Fruit fly (Drosophila melanogaster) whole organism, embryonic: ENCODE measurements around the gene Atg2.

Experiments
- Abd-B ChIP-seq: fragments of 200-800 bp; sonication (Bioruptor generic); optimal IDR thresholded peaks from 2 replicates; lab custom pipeline; 2018; ENCODE audit warnings: missing biosample characterization, mild to moderate bottlenecking, missing genetic modification characterization, moderate library complexity
- Aef1 ChIP-seq: fragments of 200-800 bp; sonication (Bioruptor generic); IDR thresholded peaks from 3 replicates; pipeline ENCODE4 v1.3.6; 2022; ENCODE audit warnings: missing biosample characterization, missing genetic modification characterization
- B-H1 ChIP-seq: fragments of 200-800 bp; sonication (Bioruptor generic); IDR thresholded peaks from 3 replicates; pipeline ENCODE4 v1.3.6; 2022; ENCODE audit warnings: missing biosample characterization, missing genetic modification characterization
- CG10209 ChIP-seq: fragments of 200-800 bp; sonication (Bioruptor generic); optimal IDR thresholded peaks from 3 replicates; lab custom pipeline; 2017; ENCODE audit warnings: missing biosample characterization, mild to moderate bottlenecking, missing genetic modification characterization, missing genetic modification reagents
- CG10267 ChIP-seq: fragments of 200-800 bp; sonication (Bioruptor generic); optimal IDR thresholded peaks from 2 replicates; lab custom pipeline; 2018; ENCODE audit warnings: missing biosample characterization, mild to moderate bottlenecking, missing genetic modification characterization, moderate library complexity
- CG10366 ChIP-seq: fragments of 200-800 bp; sonication (Bioruptor generic); IDR thresholded peaks from 2 replicates; pipeline ENCODE4 v1.3.6; 2022; ENCODE audit warnings: missing biosample characterization, missing genetic modification characterization
- CG10565 ChIP-seq: fragments of 200-800 bp; sonication (Bioruptor generic); optimal IDR thresholded peaks from 3 replicates; lab custom pipeline; 2016; ENCODE audit warnings: missing biosample characterization, mild to moderate bottlenecking, missing genetic modification characterization
- CG11695 ChIP-seq: fragments of 200-800 bp; sonication (Bioruptor generic); IDR thresholded peaks from 3 replicates; pipeline ENCODE4 v1.3.6; 2022; ENCODE audit warnings: missing biosample characterization, missing genetic modification characterization
- CG13775 ChIP-seq: fragments of 200-800 bp; sonication (Bioruptor generic); optimal IDR thresholded peaks from 3 replicates; lab custom pipeline; 2017; ENCODE audit warnings: missing biosample characterization, mild to moderate bottlenecking, missing genetic modification characterization
- CG13894 ChIP-seq: fragments of 200-800 bp; sonication (Bioruptor generic); optimal IDR thresholded peaks from 3 replicates; lab custom pipeline; 2018; ENCODE audit warnings: missing biosample characterization, mild to moderate bottlenecking, missing genetic modification characterization, moderate library complexity
- CG14014 ChIP-seq: fragments of 200-800 bp; sonication (Bioruptor generic); IDR thresholded peaks from 2 replicates; pipeline ENCODE4 v1.3.6; 2022; ENCODE audit warnings: missing biosample characterization, missing genetic modification characterization
- CG1529 ChIP-seq: fragments of 200-800 bp; sonication (Bioruptor generic); optimal IDR thresholded peaks from 3 replicates; lab custom pipeline; 2018; ENCODE audit warnings: missing biosample characterization, missing genetic modification characterization
- CG17385 ChIP-seq: fragments of 200-800 bp; sonication (Bioruptor generic); optimal IDR thresholded peaks from 3 replicates; lab custom pipeline; 2018; ENCODE audit warnings: missing biosample characterization, mild to moderate bottlenecking, missing genetic modification characterization
- CG2120 ChIP-seq: fragments of 200-800 bp; sonication (Bioruptor generic); optimal IDR thresholded peaks from 3 replicates; lab custom pipeline; 2016; ENCODE audit warnings: missing biosample characterization, missing genetic modification characterization
- CG31224 ChIP-seq: fragments of 200-800 bp; sonication (Bioruptor generic); IDR thresholded peaks from 2 replicates; pipeline ENCODE4 v1.3.6; 2022; ENCODE audit warnings: missing biosample characterization, missing genetic modification characterization
- CG32532 ChIP-seq: fragments of 200-800 bp; sonication (Bioruptor generic); IDR thresholded peaks from 2 replicates; pipeline ENCODE4 v1.3.6; 2022; ENCODE audit warnings: missing biosample characterization, missing genetic modification characterization
- CG33213 ChIP-seq: fragments of 200-800 bp; sonication (Bioruptor generic); optimal IDR thresholded peaks from 3 replicates; lab custom pipeline; 2016; ENCODE audit warnings: missing biosample characterization, missing genetic modification characterization
- CG4282 ChIP-seq: fragments of 200-800 bp; sonication (Bioruptor generic); optimal IDR thresholded peaks from 2 replicates; lab custom pipeline; 2016; ENCODE audit warnings: missing biosample characterization, missing genetic modification characterization
- CG4617 ChIP-seq: fragments of 200-800 bp; sonication (Bioruptor generic); optimal IDR thresholded peaks from 3 replicates; lab custom pipeline; 2016; ENCODE audit warnings: missing biosample characterization, missing genetic modification characterization, borderline replicate concordance
- CG6813 ChIP-seq: fragments of 200-800 bp; sonication (Bioruptor generic); optimal IDR thresholded peaks from 2 replicates; lab custom pipeline; 2017; ENCODE audit warnings: missing biosample characterization, missing genetic modification characterization, mild to moderate bottlenecking, moderate library complexity, missing genetic modification reagents
- CG7372 ChIP-seq: fragments of 200-800 bp; sonication (Bioruptor generic); IDR thresholded peaks from 2 replicates; pipeline ENCODE4 v1.3.6; 2022; ENCODE audit warnings: missing biosample characterization, missing genetic modification characterization
- CG8359 ChIP-seq: fragments of 200-800 bp; sonication (Bioruptor generic); optimal IDR thresholded peaks from 2 replicates; lab custom pipeline; 2017; ENCODE audit warnings: missing biosample characterization, mild to moderate bottlenecking, missing genetic modification characterization, borderline replicate concordance
- CG9817 ChIP-seq: fragments of 200-800 bp; sonication (Bioruptor generic); optimal IDR thresholded peaks from 2 replicates; lab custom pipeline; 2018; ENCODE audit warnings: missing biosample characterization, mild to moderate bottlenecking, missing genetic modification characterization, moderate library complexity
- E2f2 ChIP-seq: fragments of 200-800 bp; sonication (Bioruptor generic); IDR thresholded peaks from 2 replicates; pipeline ENCODE4 v1.3.6; 2022; ENCODE audit warnings: missing biosample characterization, missing genetic modification characterization
- Elba2 ChIP-seq: fragments of 200-800 bp; sonication (Bioruptor generic); optimal IDR thresholded peaks from 3 replicates; lab custom pipeline; 2016; ENCODE audit warnings: missing biosample characterization, missing genetic modification characterization
- Fer2 ChIP-seq: fragments of 200-800 bp; sonication (Bioruptor generic); optimal IDR thresholded peaks from 2 replicates; lab custom pipeline; 2018; ENCODE audit warnings: missing biosample characterization, mild to moderate bottlenecking, missing genetic modification characterization, moderate library complexity
- GATAe ChIP-seq: fragments of 200-800 bp; sonication (Bioruptor generic); conservative IDR thresholded peaks from 2 replicates; pipeline ENCODE4 v1.3.6; 2022; ENCODE audit warnings: missing biosample characterization, missing genetic modification characterization
- HLH4C ChIP-seq: fragments of 200-800 bp; sonication (Bioruptor generic); IDR thresholded peaks from 3 replicates; pipeline ENCODE4 v1.3.6; 2022; ENCODE audit warnings: missing biosample characterization, missing genetic modification characterization; ENCODE audit not compliant: partially characterized antibody
- Lpt ChIP-seq: fragments of >200 bp; optimal IDR thresholded peaks from 2 replicates; lab custom pipeline; 2018; ENCODE audit warnings: missing biosample characterization, missing genetic modification characterization
- NK7.1 ChIP-seq: fragments of 200-800 bp; sonication (Bioruptor generic); optimal IDR thresholded peaks from 3 replicates; lab custom pipeline; 2016; ENCODE audit warnings: missing biosample characterization, missing genetic modification characterization
- Nf-YB ChIP-seq: fragments of 200-800 bp; sonication (Bioruptor generic); optimal IDR thresholded peaks from 3 replicates; lab custom pipeline; 2019; ENCODE audit warnings: missing biosample characterization, mild to moderate bottlenecking, missing genetic modification characterization, moderate library complexity
- Sin3A ChIP-seq: fragments of >200 bp; optimal IDR thresholded peaks from 2 replicates; lab custom pipeline; 2018
- ash1 ChIP-seq: fragments of 200-800 bp; sonication (Bioruptor generic); optimal IDR thresholded peaks from 2 replicates; lab custom pipeline; 2018; ENCODE audit warnings: missing biosample characterization, mild to moderate bottlenecking, missing genetic modification characterization
- ato ChIP-seq: fragments of 200-800 bp; sonication (Bioruptor generic); IDR thresholded peaks from 2 replicates; pipeline ENCODE4 v1.3.6; 2022; ENCODE audit warnings: missing biosample characterization, missing genetic modification characterization; ENCODE audit not compliant: partially characterized antibody
- crc ChIP-seq: fragments of 200-800 bp; sonication (Bioruptor generic); optimal IDR thresholded peaks from 2 replicates; lab custom pipeline; 2016; ENCODE audit warnings: missing biosample characterization, missing genetic modification characterization
- da ChIP-seq: fragments of 200-800 bp; sonication (Bioruptor generic); optimal IDR thresholded peaks from 2 replicates; lab custom pipeline; 2016; ENCODE audit warnings: missing biosample characterization, missing genetic modification characterization
- dmrt11E ChIP-seq: fragments of 200-800 bp; sonication (Bioruptor generic); optimal IDR thresholded peaks from 3 replicates; lab custom pipeline; 2018; ENCODE audit warnings: missing biosample characterization, mild to moderate bottlenecking, missing genetic modification characterization, moderate library complexity
- fru ChIP-seq: fragments of >200 bp; optimal IDR thresholded peaks from 2 replicates; lab custom pipeline; 2017
- ftz-f1 ChIP-seq: fragments of 200-800 bp; sonication (Bioruptor generic); optimal IDR thresholded peaks from 2 replicates; lab custom pipeline; 2016; ENCODE audit warnings: missing biosample characterization, missing genetic modification characterization
- grn ChIP-seq: fragments of 200-800 bp; sonication (Bioruptor generic); optimal IDR thresholded peaks from 3 replicates; lab custom pipeline; 2017; ENCODE audit warnings: missing biosample characterization, missing genetic modification characterization
- hbn ChIP-seq: fragments of 200-800 bp; sonication (Bioruptor generic); IDR thresholded peaks from 2 replicates; pipeline ENCODE4 v1.3.6; 2022; ENCODE audit warnings: missing biosample characterization, missing genetic modification characterization; ENCODE audit not compliant: partially characterized antibody
- her ChIP-seq: fragments of 200-800 bp; sonication (Bioruptor generic); optimal IDR thresholded peaks from 2 replicates; lab custom pipeline; 2016; ENCODE audit warnings: missing biosample characterization, missing genetic modification characterization
- lmd ChIP-seq: fragments of 200-800 bp; sonication (Bioruptor generic); IDR thresholded peaks from 2 replicates; pipeline ENCODE4 v1.3.6; 2022; ENCODE audit warnings: missing biosample characterization, missing genetic modification characterization
- nerfin-2 ChIP-seq: fragments of 200-800 bp; sonication (Bioruptor generic); IDR thresholded peaks from 2 replicates; pipeline ENCODE4 v1.3.6; 2022; ENCODE audit warnings: missing biosample characterization, missing genetic modification characterization; ENCODE audit not compliant: partially characterized antibody
- pfk ChIP-seq: fragments of 200-800 bp; sonication (Bioruptor generic); optimal IDR thresholded peaks from 2 replicates; lab custom pipeline; 2018; ENCODE audit warnings: missing biosample characterization, mild to moderate bottlenecking, missing genetic modification characterization, moderate library complexity
- pnt ChIP-seq: fragments of 200-800 bp; sonication (Bioruptor generic); optimal IDR thresholded peaks from 3 replicates; lab custom pipeline; 2016; ENCODE audit warnings: missing biosample characterization, missing genetic modification characterization
- salm ChIP-seq: fragments of 200-800 bp; sonication (Bioruptor generic); optimal IDR thresholded peaks from 2 replicates; lab custom pipeline; 2018; ENCODE audit warnings: missing biosample characterization, mild to moderate bottlenecking, missing genetic modification characterization
- sens-2 ChIP-seq: fragments of 200-800 bp; sonication (Bioruptor generic); IDR thresholded peaks from 2 replicates; pipeline ENCODE4 v1.3.6; 2022; ENCODE audit warnings: missing biosample characterization, missing genetic modification characterization
- tup ChIP-seq: fragments of 200-800 bp; sonication (Bioruptor generic); optimal IDR thresholded peaks from 2 replicates; lab custom pipeline; 2016; ENCODE audit warnings: missing biosample characterization, mild to moderate bottlenecking, missing genetic modification characterization, moderate library complexity
- vnd ChIP-seq: fragments of 200-800 bp; sonication (Bioruptor generic); IDR thresholded peaks from 3 replicates; pipeline ENCODE4 v1.3.6; 2022; ENCODE audit warnings: missing biosample characterization, missing genetic modification characterization; ENCODE audit not compliant: partially characterized antibody
- wor ChIP-seq: fragments of 200-800 bp; sonication (Bioruptor generic); IDR thresholded peaks from 2 replicates; pipeline ENCODE4 v1.3.6; 2022; ENCODE audit warnings: missing biosample characterization, missing genetic modification characterization
- yki ChIP-seq: fragments of >200 bp; optimal IDR thresholded peaks from 3 replicates; lab custom pipeline; 2018

Gene Atg2

dm6 chr3L:2727023-2727422 lies 47.1 kb upstream of the Atg2 start (continued):
- TF ChIP-seq CG32532 (GFP tag; lab: Robert Waterston, UW): peak; percentile 81
- TF ChIP-seq salm (tag; lab: Kevin White, UChicago): no peak
- no peak; the same call in 1 of the 2 replicates for TF ChIP-seq wor
- peak; percentile 14 for TF ChIP-seq CG10209 (GFP tag; lab: Kevin White, UChicago)
- no peak for TF ChIP-seq Lpt (GFP tag; lab: Kevin White, UChicago)
- no peak for TF ChIP-seq vnd (GFP tag; lab: Robert Waterston, UW)
- TF ChIP-seq Nf-YB (GFP tag; lab: Kevin White, UChicago): no peak
- no peak for TF ChIP-seq hbn (GFP tag; lab: Robert Waterston, UW)
- TF ChIP-seq CG10267 (tag; lab: Kevin White, UChicago): no peak
- no peak for TF ChIP-seq NK7.1
- no peak for TF ChIP-seq Sin3A
- TF ChIP-seq sens-2: no peak
- TF ChIP-seq pfk (GFP tag; lab: Kevin White, UChicago): no peak
- peak; percentile 39; the same call in 1 of the 2 replicates for TF ChIP-seq E2f2 (GFP tag; lab: Robert Waterston, UW)
- TF ChIP-seq B-H1 (GFP tag; lab: Robert Waterston, UW): peak; percentile 44; the same call in 1 of the 3 replicates
- TF ChIP-seq yki (lab: Kevin White, UChicago): no peak
- peak; percentile 76 for TF ChIP-seq CG7372 (GFP tag; lab: Robert Waterston, UW)
- TF ChIP-seq CG4617 (GFP tag; lab: Kevin White, UChicago): no peak
- TF ChIP-seq da: no peak
- TF ChIP-seq Abd-B (GFP tag; lab: Kevin White, UChicago): peak; percentile 11
- peak; percentile 40 for TF ChIP-seq CG2120 (GFP tag; lab: Kevin White, UChicago)
- TF ChIP-seq ftz-f1 (GFP tag; lab: Kevin White, UChicago): no peak
- no peak for TF ChIP-seq CG10565
- no peak for TF ChIP-seq CG1529 (GFP tag; lab: Kevin White, UChicago)
- no peak for TF ChIP-seq fru (lab: Kevin White, UChicago)
- TF ChIP-seq CG8359 (GFP tag; lab: Kevin White, UChicago): no peak
- TF ChIP-seq tup: no peak
- TF ChIP-seq nerfin-2: no peak
- peak; percentile 75 for TF ChIP-seq CG11695 (GFP tag; lab: Robert Waterston, UW)
- TF ChIP-seq CG10366 (GFP tag; lab: Robert Waterston, UW): peak; percentile 63; the same call in 1 of the 2 replicates
- TF ChIP-seq CG13894 (tag; lab: Kevin White, UChicago): no peak
- no peak for TF ChIP-seq her (GFP tag; lab: Kevin White, UChicago)
- TF ChIP-seq CG4282 (GFP tag; lab: Kevin White, UChicago): no peak
- no peak for TF ChIP-seq CG9817 (tag; lab: Kevin White, UChicago)
- TF ChIP-seq ash1: no peak
- no peak for TF ChIP-seq grn (GFP tag; lab: Kevin White, UChicago)
- no peak for TF ChIP-seq ato (GFP tag; lab: Robert Waterston, UW)
- peak; percentile 75 for TF ChIP-seq lmd (GFP tag; lab: Robert Waterston, UW)
- TF ChIP-seq pnt (GFP tag; lab: Kevin White, UChicago): no peak
- no peak for TF ChIP-seq Fer2 (tag; lab: Kevin White, UChicago)
- TF ChIP-seq GATAe: no peak; the same call in 1 of the 2 replicates
- peak; percentile 31 for TF ChIP-seq CG13775 (GFP tag; lab: Kevin White, UChicago)
- peak; percentile 33 for TF ChIP-seq CG17385 (GFP tag; lab: Kevin White, UChicago)
- TF ChIP-seq Elba2 (GFP tag; lab: Kevin White, UChicago): no peak
- TF ChIP-seq crc: no peak
- TF ChIP-seq dmrt11E: no peak
- TF ChIP-seq CG14014 (GFP tag; lab: Robert Waterston, UW): peak; percentile 81
- no peak for TF ChIP-seq CG33213 (GFP tag; lab: Kevin White, UChicago)
- no peak for TF ChIP-seq CG6813 (GFP tag; lab: Kevin White, UChicago)
- TF ChIP-seq CG31224 (GFP tag; lab: Robert Waterston, UW): peak; percentile 56
- peak; percentile 34; the same call in 1 of the 3 replicates for TF ChIP-seq Aef1 (GFP tag; lab: Robert Waterston, UW)
- no peak for TF ChIP-seq HLH4C (GFP tag; lab: Robert Waterston, UW)
